Fruit fly (Drosophila melanogaster): Measurements from ENCODE around the gene CG34277.
A peak's percentile ranks its signal among the peaks of the same experiment; 100 is the strongest.

CG34277 gene

dm6 chr3R:5412987-5413386 is 43.6 kb downstream of the CG34277 start (continued):
- TF ChIP-seq disco-r (GFP tag; optimal IDR thresholded peaks at IDR 0.05) (no peak), crol (GFP tag; IDR thresholded peaks at IDR 0.05) (no peak), Hr51 (GFP tag; optimal IDR thresholded peaks at IDR 0.05) (peak in 1 of 2 experiments; percentile 71), ro (GFP tag; IDR thresholded peaks at IDR 0.05) (no peak), CG10267 (tag; optimal IDR thresholded peaks at IDR 0.05) (peak; percentile 23), HLH54F (GFP tag; optimal IDR thresholded peaks at IDR 0.05) (peak; percentile 26), CG31441 (GFP tag; IDR thresholded peaks at IDR 0.05) (peak; percentile 51), CG18619 (GFP tag; optimal IDR thresholded peaks at IDR 0.05) (peak; percentile 41), HHEX (GFP tag; optimal IDR thresholded peaks at IDR 0.05) (peak; percentile 47), CG17328 (GFP tag; IDR thresholded peaks at IDR 0.05) (peak; percentile 21; the same call in 1 of the 2 replicates), Asciz (GFP tag; optimal IDR thresholded peaks at IDR 0.05) (peak; percentile 47), tap (tag; optimal IDR thresholded peaks at IDR 0.05) (peak; percentile 19), mam (GFP tag; optimal IDR thresholded peaks at IDR 0.05) (peak; percentile 6), aop (GFP tag; IDR thresholded peaks at IDR 0.05) (no peak), Chrac-16 (GFP tag; optimal IDR thresholded peaks at IDR 0.05) (peak; percentile 27), Meics (GFP tag; optimal IDR thresholded peaks at IDR 0.05) (peak; percentile 64), run (tag; optimal IDR thresholded peaks at IDR 0.05) (no peak), Blimp-1 (GFP tag; optimal IDR thresholded peaks at IDR 0.05) (peak; percentile 30), CG6854 (GFP tag; optimal IDR thresholded peaks at IDR 0.05) (peak; percentile 19), pfk (GFP tag; optimal IDR thresholded peaks at IDR 0.05) (no peak), Sox100B (GFP tag; optimal IDR thresholded peaks at IDR 0.05) (peak; percentile 62), CG8388 (GFP tag; optimal IDR thresholded peaks at IDR 0.05) (peak; percentile 11), YL-1 (GFP tag; optimal IDR thresholded peaks at IDR 0.05) (no peak), CG4424 (GFP tag; optimal IDR thresholded peaks at IDR 0.05) (peak; percentile 29), CHES-1-like (GFP tag; optimal IDR thresholded peaks at IDR 0.05) (no peak), Xrp1 (GFP tag; IDR thresholded peaks at IDR 0.05) (no peak), Lhr (GFP tag; optimal IDR thresholded peaks at IDR 0.05) (no peak), CG17361 (GFP tag; IDR thresholded peaks at IDR 0.05) (peak; percentile 69; the same call in 1 of the 3 replicates), CG2678 (tag; optimal IDR thresholded peaks at IDR 0.05) (peak; percentile 78), CG14860 (GFP tag; IDR thresholded peaks at IDR 0.05; ENCODE audit: partially characterized antibody) (no peak), D (optimal IDR thresholded peaks at IDR 0.05) (no peak), D (GFP tag; optimal IDR thresholded peaks at IDR 0.05) (peak; percentile 44), CG10654 (GFP tag; optimal IDR thresholded peaks at IDR 0.05) (peak; percentile 15), dmrt99B (tag; optimal IDR thresholded peaks at IDR 0.05) (peak; percentile 69), CG7556 (GFP tag; optimal IDR thresholded peaks at IDR 0.05) (peak; percentile 75), odd (GFP tag; optimal IDR thresholded peaks at IDR 0.05) (no peak), Rx (GFP tag; IDR thresholded peaks at IDR 0.05) (no peak), dm (GFP tag; optimal IDR thresholded peaks at IDR 0.05) (no peak), gt (GFP tag; IDR thresholded peaks at IDR 0.05) (no peak), cg (GFP tag; optimal IDR thresholded peaks at IDR 0.05) (no peak), Atf6 (GFP tag; IDR thresholded peaks at IDR 0.05) (peak; percentile 24; the same call in 1 of the 2 replicates), CG12391 (tag; optimal IDR thresholded peaks at IDR 0.05) (no peak), ken (GFP tag; IDR thresholded peaks at IDR 0.05) (0 out of 3 replicates have a peak, but pooled peaks have one; percentile 37), pum (GFP tag; optimal IDR thresholded peaks at IDR 0.05) (no peak), CG15514 (GFP tag; optimal IDR thresholded peaks at IDR 0.05) (peak; percentile 1), ase (GFP tag; IDR thresholded peaks at IDR 0.05) (no peak), CG17359 (tag; optimal IDR thresholded peaks at IDR 0.05) (peak; percentile 42), CG10209 (GFP tag; optimal IDR thresholded peaks at IDR 0.05) (peak; percentile 56), org-1 (GFP tag; optimal IDR thresholded peaks at IDR 0.05) (peak; percentile 31), CG15696 (tag; optimal IDR thresholded peaks at IDR 0.05) (peak; percentile 16), CG17912 (GFP tag; optimal IDR thresholded peaks at IDR 0.05) (no peak)
